In the genomic region with DNA sequence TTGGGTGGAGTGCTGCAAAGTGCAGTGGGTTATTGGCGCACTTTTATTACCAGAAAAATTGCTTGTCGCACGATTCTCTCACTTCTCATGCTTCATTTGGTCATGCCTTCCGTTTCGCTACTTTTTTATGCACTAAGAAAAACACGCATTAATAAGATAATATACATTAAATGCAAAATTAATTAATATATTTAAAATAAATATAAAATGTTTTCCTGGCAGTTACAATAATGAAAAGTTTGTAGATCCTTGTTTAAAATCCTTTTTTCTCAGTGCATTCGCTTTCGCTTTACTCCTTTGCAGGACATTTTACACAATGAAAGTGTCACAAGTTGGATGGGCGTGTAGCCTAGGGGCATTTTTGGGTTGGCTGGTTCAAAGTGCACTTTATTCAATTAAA, we compare ENCODE assay signal across 3 fruit fly cellular contexts.
A peak's percentile ranks its signal among the peaks of the same experiment; 100 is the strongest.
TF ChIP-seq lines count a peak whose summit lies in the region.

No protein-coding gene starts in this region.

- TF ChIP-seq CTCF in whole organism, embryonic (GFP tag; optimal IDR thresholded peaks at IDR 0.05; lab: Kevin White, UChicago): no peak

TF ChIP-seq in whole organism, embryonic, 481 proteins besides CTCF, POLR2A, EP300 and RAD21 (continues in another document):
- TF ChIP-seq Dfd (GFP tag; optimal IDR thresholded peaks at IDR 0.05; lab: Kevin White, UChicago) (no peak), dmrt99B (tag; optimal IDR thresholded peaks at IDR 0.05; lab: Kevin White, UChicago) (peak; percentile 9), CG8089 (GFP tag; optimal IDR thresholded peaks at IDR 0.05; lab: Kevin White, UChicago) (no peak), fd96Cb (tag; optimal IDR thresholded peaks at IDR 0.05; lab: Kevin White, UChicago) (peak; percentile 22), E2f2 (GFP tag; IDR thresholded peaks at IDR 0.05; lab: Robert Waterston, UW) (no peak), phol (tag; optimal IDR thresholded peaks at IDR 0.05; lab: Kevin White, UChicago) (peak; percentile 6), bsh (GFP tag; optimal IDR thresholded peaks at IDR 0.05; lab: Kevin White, UChicago) (peak in 1 of 2 experiments; percentile 32), Hr78 (GFP tag; optimal IDR thresholded peaks at IDR 0.05; lab: Kevin White, UChicago) (no peak), Oli (tag; optimal IDR thresholded peaks at IDR 0.05; lab: Kevin White, UChicago) (no peak), CG18262 (tag; optimal IDR thresholded peaks at IDR 0.05; lab: Kevin White, UChicago) (peak; percentile 1), CG10979 (tag; optimal IDR thresholded peaks at IDR 0.05; lab: Kevin White, UChicago) (peak; percentile 16), dysf (GFP tag; IDR thresholded peaks at IDR 0.05; lab: Robert Waterston, UW) (no peak), fru (optimal IDR thresholded peaks at IDR 0.05; lab: Kevin White, UChicago) (no peak), mirr (GFP tag; optimal IDR thresholded peaks at IDR 0.05; lab: Kevin White, UChicago) (no peak), trh (GFP tag; optimal IDR thresholded peaks at IDR 0.05; lab: Kevin White, UChicago) (no peak), B-H2 (GFP tag; optimal IDR thresholded peaks at IDR 0.05; lab: Kevin White, UChicago) (no peak), dan (GFP tag; IDR thresholded peaks at IDR 0.05; lab: Robert Waterston, UW) (no peak), Hand (GFP tag; optimal IDR thresholded peaks at IDR 0.05; lab: Kevin White, UChicago) (no peak), gem (tag; optimal IDR thresholded peaks at IDR 0.05; lab: Kevin White, UChicago) (peak; percentile 37), Dad (GFP tag; optimal IDR thresholded peaks at IDR 0.05; lab: Kevin White, UChicago) (no peak), slp2 (GFP tag; optimal IDR thresholded peaks at IDR 0.05; lab: Kevin White, UChicago) (no peak), prd (optimal IDR thresholded peaks at IDR 0.05; lab: Kevin White, UChicago) (no peak), prd (GFP tag; IDR thresholded peaks at IDR 0.05; lab: Robert Waterston, UW) (peak; percentile 34; the same call in 1 of the 3 replicates), Sox102F (GFP tag; optimal IDR thresholded peaks at IDR 0.05; lab: Kevin White, UChicago) (peak; percentile 5), CG8765 (GFP tag; IDR thresholded peaks at IDR 0.05; lab: Robert Waterston, UW) (0 out of 2 replicates have a peak, but pooled peaks have one; percentile 14), peb (GFP tag; IDR thresholded peaks at IDR 0.05; lab: Robert Waterston, UW) (no peak), slbo (GFP tag; IDR thresholded peaks at IDR 0.05; lab: Robert Waterston, UW) (peak; percentile 25; the same call in 1 of the 2 replicates), CG7839 (tag; optimal IDR thresholded peaks at IDR 0.05; lab: Kevin White, UChicago) (peak; percentile 4), run (tag; optimal IDR thresholded peaks at IDR 0.05; lab: Kevin White, UChicago) (no peak)

TF ChIP-seq in whole organism, prepupa, 60 proteins besides CTCF, POLR2A, EP300 and RAD21 (continues in another document):
- peak; percentile 26 for TF ChIP-seq achi (GFP tag; optimal IDR thresholded peaks at IDR 0.05; lab: Kevin White, UChicago)
- TF ChIP-seq Ets21C (GFP tag; optimal IDR thresholded peaks at IDR 0.05; lab: Kevin White, UChicago): no peak
- 0 out of 2 replicates have a peak, but pooled peaks have one; percentile 27 for TF ChIP-seq CG15336 (GFP tag; IDR thresholded peaks at IDR 0.05; lab: Robert Waterston, UW)
- TF ChIP-seq CG6808 (GFP tag; optimal IDR thresholded peaks at IDR 0.05; lab: Kevin White, UChicago): no peak
- no peak for TF ChIP-seq topi (GFP tag; optimal IDR thresholded peaks at IDR 0.05; lab: Kevin White, UChicago)
- no peak for TF ChIP-seq CG11902 (GFP tag; optimal IDR thresholded peaks at IDR 0.05; lab: Kevin White, UChicago)
- no peak for TF ChIP-seq Blimp-1 (GFP tag; optimal IDR thresholded peaks at IDR 0.05; lab: Kevin White, UChicago)
- TF ChIP-seq Hr39 (GFP tag; optimal IDR thresholded peaks at IDR 0.05; lab: Kevin White, UChicago): no peak
- TF ChIP-seq cyc (GFP tag; optimal IDR thresholded peaks at IDR 0.05; lab: Kevin White, UChicago): no peak
- peak; percentile 23 for TF ChIP-seq CG10631 (GFP tag; optimal IDR thresholded peaks at IDR 0.05; lab: Kevin White, UChicago)
- no peak for TF ChIP-seq dac (GFP tag; optimal IDR thresholded peaks at IDR 0.05; lab: Kevin White, UChicago)
- TF ChIP-seq fkh (GFP tag; optimal IDR thresholded peaks at IDR 0.05; lab: Kevin White, UChicago): no peak
- no peak for TF ChIP-seq Gug (GFP tag; IDR thresholded peaks at IDR 0.05; lab: Robert Waterston, UW)
- TF ChIP-seq CG11294 (GFP tag; IDR thresholded peaks at IDR 0.05; lab: Robert Waterston, UW): no peak
- TF ChIP-seq Sox102F (GFP tag; optimal IDR thresholded peaks at IDR 0.05; lab: Kevin White, UChicago): no peak
- TF ChIP-seq CG3032 (tag; optimal IDR thresholded peaks at IDR 0.05; lab: Kevin White, UChicago): no peak
- no peak for TF ChIP-seq Lpt (GFP tag; optimal IDR thresholded peaks at IDR 0.05; lab: Kevin White, UChicago)
- TF ChIP-seq fd59A (GFP tag; optimal IDR thresholded peaks at IDR 0.05; lab: Kevin White, UChicago): no peak
- TF ChIP-seq CG10669 (GFP tag; optimal IDR thresholded peaks at IDR 0.05; lab: Kevin White, UChicago): no peak
- no peak for TF ChIP-seq Met (GFP tag; optimal IDR thresholded peaks at IDR 0.05; lab: Kevin White, UChicago)
- TF ChIP-seq Hr38 (GFP tag; optimal IDR thresholded peaks at IDR 0.05; lab: Kevin White, UChicago): no peak
- no peak for TF ChIP-seq CG31627 (GFP tag; optimal IDR thresholded peaks at IDR 0.05; lab: Kevin White, UChicago)
- no peak for TF ChIP-seq net (GFP tag; optimal IDR thresholded peaks at IDR 0.05; lab: Kevin White, UChicago)
- no peak for TF ChIP-seq CG6276 (GFP tag; optimal IDR thresholded peaks at IDR 0.05; lab: Kevin White, UChicago)
- TF ChIP-seq dsx (GFP tag; optimal IDR thresholded peaks at IDR 0.05; lab: Kevin White, UChicago; ENCODE audit: poor library complexity, severe bottlenecking): peak; percentile 4
- no peak for TF ChIP-seq Smox (GFP tag; optimal IDR thresholded peaks at IDR 0.05; lab: Kevin White, UChicago)
- TF ChIP-seq svp (GFP tag; lab: Kevin White, UChicago): no peak
- TF ChIP-seq acj6 (GFP tag; optimal IDR thresholded peaks at IDR 0.05; lab: Kevin White, UChicago): peak; percentile 20
- no peak for TF ChIP-seq CG34406 (GFP tag; optimal IDR thresholded peaks at IDR 0.05; lab: Kevin White, UChicago)
- no peak for TF ChIP-seq CG7368 (GFP tag; optimal IDR thresholded peaks at IDR 0.05; lab: Kevin White, UChicago)
- TF ChIP-seq Hr4 (GFP tag; optimal IDR thresholded peaks at IDR 0.05; lab: Kevin White, UChicago): peak; percentile 2
- peak; percentile 67 for TF ChIP-seq Eip78C (GFP tag; lab: Kevin White, UChicago)

TF ChIP-seq in whole organism, pupa, 21 proteins besides CTCF, POLR2A, EP300 and RAD21:
- TF ChIP-seq CG9948 (tag; optimal IDR thresholded peaks at IDR 0.05; lab: Kevin White, UChicago): peak; percentile 37
- TF ChIP-seq CG14655 (GFP tag; optimal IDR thresholded peaks at IDR 0.05; lab: Kevin White, UChicago): peak; percentile 38
- peak; percentile 11; the same call in 1 of the 3 replicates for TF ChIP-seq fd96Ca (GFP tag; IDR thresholded peaks at IDR 0.05; lab: Robert Waterston, UW)
- no peak for TF ChIP-seq Pif1B (GFP tag; optimal IDR thresholded peaks at IDR 0.05; lab: Kevin White, UChicago)
- TF ChIP-seq CG8159 (tag; optimal IDR thresholded peaks at IDR 0.05; lab: Kevin White, UChicago): peak; percentile 20
- peak; percentile 27 for TF ChIP-seq CG17806 (tag; optimal IDR thresholded peaks at IDR 0.05; lab: Kevin White, UChicago)
- TF ChIP-seq Ets98B (GFP tag; IDR thresholded peaks at IDR 0.05; lab: Robert Waterston, UW): no peak
